Worm (Caenorhabditis elegans) whole organism, late embryonic: ENCODE results near the gene T26E4.18.

Experiments used
- C38D4.7 ChIP-seq: fragments of 200-800 bp; sonication (Bioruptor generic); optimal IDR thresholded peaks from 2 replicates; lab custom pipeline; 2018; ENCODE audit warnings: mild to moderate bottlenecking, missing genetic modification characterization, moderate library complexity, missing compliant biosample characterization
- ahr-1 ChIP-seq: sonication (generic microtip); optimal IDR thresholded peaks from 2 replicates; lab custom pipeline; 2016; ENCODE audit warnings: missing genetic modification characterization, missing compliant biosample characterization
- ceh-19 ChIP-seq: fragments of 200-800 bp; sonication (Bioruptor generic); optimal IDR thresholded peaks from 2 replicates; lab custom pipeline; 2018; ENCODE audit warnings: mild to moderate bottlenecking, missing genetic modification characterization, missing compliant biosample characterization
- ceh-22 ChIP-seq: sonication (generic microtip); optimal IDR thresholded peaks from 2 replicates; lab custom pipeline; 2017; ENCODE audit warnings: missing biosample characterization, missing genetic modification characterization
- ceh-30 ChIP-seq: fragments of 150-350 bp; optimal IDR thresholded peaks from 2 replicates; lab custom pipeline; 2014; ENCODE audit warnings: missing biosample characterization, missing genetic modification characterization
- ceh-31 ChIP-seq: sonication (generic microtip); optimal IDR thresholded peaks from 2 replicates; lab custom pipeline; 2016; ENCODE audit warnings: missing genetic modification characterization, missing compliant biosample characterization
- ceh-45 ChIP-seq: fragments of 200-800 bp; sonication (Bioruptor generic); IDR thresholded peaks from 2 replicates; pipeline ENCODE4 v1.3.6; 2022; ENCODE audit warnings: missing genetic modification reagents, missing genetic modification characterization, missing compliant biosample characterization
- ceh-9 ChIP-seq: sonication (generic microtip); optimal IDR thresholded peaks from 2 replicates; lab custom pipeline; 2016; ENCODE audit warnings: mild to moderate bottlenecking, missing genetic modification characterization, inconsistent platforms, missing compliant biosample characterization
- dve-1 ChIP-seq: sonication (generic microtip); optimal IDR thresholded peaks from 2 replicates; lab custom pipeline; 2017; ENCODE audit warnings: antibody characterized with exemption, mild to moderate bottlenecking, missing genetic modification characterization, missing compliant biosample characterization
- elt-4 ChIP-seq: sonication (generic microtip); optimal IDR thresholded peaks from 2 replicates; lab custom pipeline; 2016; ENCODE audit warnings: missing genetic modification characterization, missing compliant biosample characterization
- ets-4 ChIP-seq: sonication (generic microtip); optimal IDR thresholded peaks from 2 replicates; lab custom pipeline; 2016; ENCODE audit warnings: missing genetic modification characterization, missing compliant biosample characterization
- fkh-10 ChIP-seq: fragments of 150-350 bp; optimal IDR thresholded peaks from 2 replicates; lab custom pipeline; 2014; ENCODE audit warnings: missing biosample characterization, missing genetic modification reagents, missing genetic modification characterization
- fkh-6 ChIP-seq: sonication (generic microtip); optimal IDR thresholded peaks from 2 replicates; lab custom pipeline; 2016; ENCODE audit warnings: missing genetic modification characterization, missing compliant biosample characterization
- gmeb-2 ChIP-seq: sonication (generic microtip); optimal IDR thresholded peaks from 2 replicates; lab custom pipeline; 2016; ENCODE audit warnings: missing genetic modification characterization, inconsistent platforms, missing compliant biosample characterization
- hlh-15 ChIP-seq: sonication (generic microtip); optimal IDR thresholded peaks from 2 replicates; lab custom pipeline; 2016; ENCODE audit warnings: missing genetic modification characterization, missing compliant biosample characterization
- hlh-30 ChIP-seq: sonication (generic microtip); optimal IDR thresholded peaks from 2 replicates; lab custom pipeline; 2017; ENCODE audit warnings: antibody characterized with exemption, missing genetic modification characterization, missing compliant biosample characterization; ENCODE audit not compliant: insufficient read depth
- hlh-8 ChIP-seq: sonication (generic microtip); optimal IDR thresholded peaks from 2 replicates; lab custom pipeline; 2016; ENCODE audit warnings: missing genotype, missing genetic modification characterization, missing compliant biosample characterization
- madf-2 ChIP-seq: sonication (generic microtip); optimal IDR thresholded peaks from 2 replicates; lab custom pipeline; 2017; ENCODE audit warnings: missing genetic modification characterization, missing compliant biosample characterization
- mec-3 ChIP-seq: sonication (generic microtip); optimal IDR thresholded peaks from 2 replicates; lab custom pipeline; 2016; ENCODE audit warnings: borderline replicate concordance, missing genetic modification characterization, missing compliant biosample characterization
- nhr-11 ChIP-seq: fragments of 150-350 bp; optimal IDR thresholded peaks from 2 replicates; lab custom pipeline; 2014; ENCODE audit warnings: missing biosample characterization, missing genetic modification characterization
- odd-2 ChIP-seq: sonication (generic microtip); optimal IDR thresholded peaks from 2 replicates; lab custom pipeline; 2017; ENCODE audit warnings: antibody characterized with exemption, mild to moderate bottlenecking, missing genetic modification characterization, missing compliant biosample characterization
- pat-9 ChIP-seq: fragments of 200-800 bp; sonication (Bioruptor generic); optimal IDR thresholded peaks from 2 replicates; lab custom pipeline; 2018; ENCODE audit warnings: mild to moderate bottlenecking, missing genetic modification characterization, moderate library complexity, missing compliant biosample characterization
- pha-2 ChIP-seq: sonication (generic microtip); optimal IDR thresholded peaks from 2 replicates; lab custom pipeline; 2017; ENCODE audit warnings: mild to moderate bottlenecking, missing genetic modification characterization, missing compliant biosample characterization
- pqm-1 ChIP-seq: sonication (generic microtip); optimal IDR thresholded peaks from 2 replicates; lab custom pipeline; 2016; ENCODE audit warnings: missing genetic modification characterization, missing compliant biosample characterization
- pros-1 ChIP-seq: fragments of 150-350 bp; optimal IDR thresholded peaks from 2 replicates; lab custom pipeline; 2014; ENCODE audit warnings: missing biosample characterization, missing genetic modification reagents, missing genetic modification characterization
- ref-2 ChIP-seq: sonication (generic microtip); optimal IDR thresholded peaks from 2 replicates; lab custom pipeline; 2016; ENCODE audit warnings: missing genetic modification characterization, missing compliant biosample characterization
- rnt-1 ChIP-seq: sonication (generic microtip); optimal IDR thresholded peaks from 2 replicates; lab custom pipeline; 2016; ENCODE audit warnings: missing genetic modification characterization, missing compliant biosample characterization
- sdc-2 ChIP-seq: sonication (generic microtip); optimal IDR thresholded peaks from 2 replicates; lab custom pipeline; 2016; ENCODE audit warnings: missing genotype, missing genetic modification characterization, missing compliant biosample characterization
- sox-2 ChIP-seq: fragments of 200-800 bp; sonication (Bioruptor generic); IDR thresholded peaks from 2 replicates; pipeline ENCODE4 v1.3.6; 2022; ENCODE audit warnings: missing genetic modification reagents, missing genetic modification characterization, missing compliant biosample characterization
- tbx-7 ChIP-seq: sonication (generic microtip); optimal IDR thresholded peaks from 2 replicates; lab custom pipeline; 2016; ENCODE audit warnings: missing genotype, missing genetic modification characterization, missing compliant biosample characterization
- ttx-3 ChIP-seq: sonication (generic microtip); optimal IDR thresholded peaks from 2 replicates; lab custom pipeline; 2016; ENCODE audit warnings: missing genetic modification reagents, missing genetic modification characterization, missing compliant biosample characterization
- unc-3 ChIP-seq, 2 experiments: fragments of 200-800 bp in 1 of 2; sonication (Bioruptor generic) in 1 of 2; sonication (generic microtip) in 1 of 2; conservative IDR thresholded peaks in 1 of 2; optimal IDR thresholded peaks in 1 of 2; 2 replicates each; pipeline versions ENCODE4 v1.3.6 to Lab custom; 2016 to 2022; ENCODE audit warnings: missing compliant biosample characterization in 2 of 2, missing genetic modification characterization in 2 of 2, missing genetic modification reagents in 1 of 2
- ztf-16 ChIP-seq: sonication (generic microtip); optimal IDR thresholded peaks from 2 replicates; lab custom pipeline; 2017; ENCODE audit warnings: missing genetic modification characterization, missing compliant biosample characterization

The T26E4.18 gene

ce11 chrV:15829907-15830306 is 26.3 kb upstream of the T26E4.18 start, which contains the start of gene srbc-55:
Gene srbc-55, minus strand, starts transcription at chrV:15830007.
- TF ChIP-seq ref-2 (no peak), rnt-1 (tag; lab: Kevin White, UChicago) (no peak)

DNA sequence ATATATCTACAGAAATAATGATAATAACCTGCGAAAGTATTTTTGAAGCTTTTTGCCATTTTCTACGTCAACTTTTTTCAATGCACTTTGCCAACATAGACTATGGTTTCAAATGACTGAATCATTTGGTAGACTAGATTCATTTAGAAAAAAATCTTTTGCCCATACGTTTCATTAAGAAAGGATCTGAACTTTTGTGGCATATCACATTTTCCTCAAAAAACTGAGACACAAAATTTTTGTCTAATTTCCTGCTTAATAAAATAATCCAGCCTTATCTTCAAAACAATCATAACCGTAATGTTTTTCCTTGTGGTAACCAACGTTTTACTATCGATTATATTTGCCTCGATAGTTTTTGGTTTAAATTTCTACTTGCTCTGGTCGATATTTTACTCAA is 22.5 kb upstream of the T26E4.18 start, which contains the start of gene srbc-51:
Gene srbc-51, plus strand, starts transcription at position 301 of the 400 bp plus-strand sequence.
- TF ChIP-seq ttx-3 (tag; lab: Kevin White, UChicago): no peak
- no peak for TF ChIP-seq ets-4 (tag; lab: Kevin White, UChicago)
- TF ChIP-seq ceh-19 (GFP tag; lab: Kevin White, UChicago): no peak
- TF ChIP-seq ceh-45 (GFP tag; lab: Robert Waterston, UW): no peak
- TF ChIP-seq pros-1 (tag; lab: Kevin White, UChicago): no peak
- TF ChIP-seq unc-3 (GFP tag; conservative IDR thresholded peaks at IDR 0.05; lab: Robert Waterston, UW): no peak
- no peak for TF ChIP-seq unc-3 (tag; optimal IDR thresholded peaks at IDR 0.05; lab: Kevin White, UChicago)

ce11 chrV:15824866-15825265 is 21.2 kb upstream of the T26E4.18 start, which contains the start of gene srbc-50:
Gene srbc-50, minus strand, starts transcription at chrV:15824966.
- TF ChIP-seq ceh-19 (GFP tag; lab: Kevin White, UChicago) (no peak), sdc-2 (no peak), pros-1 (tag; lab: Kevin White, UChicago) (no peak), ztf-16 (tag; lab: Kevin White, UChicago) (no peak)

- no peak for TF ChIP-seq mec-3 (tag; lab: Kevin White, UChicago)
- no peak for TF ChIP-seq hlh-8 (tag; lab: Kevin White, UChicago)
- TF ChIP-seq ceh-9: no peak
- no peak for TF ChIP-seq ztf-16 (tag; lab: Kevin White, UChicago)
- TF ChIP-seq ahr-1 (tag; lab: Kevin White, UChicago): no peak
- TF ChIP-seq nhr-11 (tag; lab: Kevin White, UChicago): no peak
- TF ChIP-seq ceh-31: no peak
- TF ChIP-seq unc-3 (GFP tag; conservative IDR thresholded peaks at IDR 0.05; lab: Robert Waterston, UW): no peak
- TF ChIP-seq unc-3 (tag; optimal IDR thresholded peaks at IDR 0.05; lab: Kevin White, UChicago): no peak
- no peak for TF ChIP-seq sox-2
- TF ChIP-seq ceh-22: no peak
- TF ChIP-seq dve-1 (tag; lab: Kevin White, UChicago): no peak
Measured at ce11 chrV:15821398-15821797, 17.8 kb upstream of the T26E4.18 start, which contains the start of gene srbc-49. Gene srbc-49, plus strand, starts transcription at chrV:15821698.

DNA sequence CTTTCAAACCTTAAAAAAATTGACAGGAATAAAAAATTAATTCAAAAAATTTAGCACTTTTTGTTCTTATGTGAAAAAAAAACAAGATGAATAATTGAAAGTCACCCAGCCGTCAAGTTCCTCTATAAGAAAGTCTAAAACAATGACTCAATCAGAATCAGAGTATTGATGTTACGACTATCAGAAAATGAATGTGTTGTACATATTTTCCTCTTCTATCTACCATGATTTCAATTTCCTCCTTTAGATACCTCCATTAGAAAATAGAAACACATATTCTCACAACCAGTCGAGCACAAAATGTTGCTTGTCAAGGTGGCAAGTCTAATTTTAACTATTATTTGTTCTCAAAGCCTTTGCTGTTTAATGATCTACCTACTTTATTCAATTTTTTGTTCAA is 16.3 kb upstream of the T26E4.18 start, which contains the start of gene srbc-48:
Gene srbc-48, plus strand, starts transcription at position 301 of the 400 bp plus-strand sequence.
- TF ChIP-seq pat-9 (tag; lab: Kevin White, UChicago) (no peak), hlh-15 (tag; lab: Kevin White, UChicago) (no peak), ceh-30 (tag; lab: Kevin White, UChicago) (no peak), ttx-3 (tag; lab: Kevin White, UChicago) (no peak), ref-2 (no peak)
- TF ChIP-seq, all 69 proteins: peak for 0

DNA sequence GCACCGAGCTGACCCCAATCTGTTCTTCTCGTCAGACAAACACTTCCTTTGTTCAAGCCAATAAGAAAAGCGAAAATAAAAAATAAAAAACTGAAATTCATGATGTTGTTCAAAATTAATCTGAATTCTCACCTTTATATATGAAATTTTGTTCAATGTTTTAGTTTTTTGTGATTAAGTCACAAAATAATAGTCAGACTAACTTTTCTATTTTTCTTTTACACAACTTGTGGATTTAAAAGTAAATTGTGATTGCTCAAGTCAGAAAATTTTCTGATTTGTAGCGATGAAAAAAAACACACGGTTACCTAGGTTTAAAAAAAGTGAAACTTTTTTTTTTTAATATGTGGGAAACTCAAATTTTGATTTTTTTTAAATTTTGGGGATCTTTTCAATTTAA is 14.1 kb upstream of the T26E4.18 start, which contains the start of gene abf-3:
Gene abf-3, minus strand, starts transcription at position 101 of the 400 bp plus-strand sequence.
- TF ChIP-seq hlh-30 (no peak), C38D4.7 (no peak), tbx-7 (tag; lab: Kevin White, UChicago) (no peak), fkh-6 (tag; lab: Kevin White, UChicago) (no peak), unc-3 (GFP tag; conservative IDR thresholded peaks at IDR 0.05; lab: Robert Waterston, UW) (no peak), unc-3 (tag; optimal IDR thresholded peaks at IDR 0.05; lab: Kevin White, UChicago) (no peak), fkh-10 (GFP tag; lab: Kevin White, UChicago) (no peak), ceh-19 (GFP tag; lab: Kevin White, UChicago) (no peak), ceh-31 (no peak), mec-3 (tag; lab: Kevin White, UChicago) (no peak), pha-2 (tag; lab: Kevin White, UChicago) (no peak), hlh-15 (tag; lab: Kevin White, UChicago) (no peak), elt-4 (no peak), gmeb-2 (tag; lab: Kevin White, UChicago) (no peak), pqm-1 (tag; lab: Kevin White, UChicago) (no peak), odd-2 (tag; lab: Kevin White, UChicago) (no peak), madf-2 (tag; lab: Kevin White, UChicago) (no peak), dve-1 (tag; lab: Kevin White, UChicago) (no peak)
